Worm (Caenorhabditis elegans): Measurements from ENCODE around the gene srsx-31.

DNA sequence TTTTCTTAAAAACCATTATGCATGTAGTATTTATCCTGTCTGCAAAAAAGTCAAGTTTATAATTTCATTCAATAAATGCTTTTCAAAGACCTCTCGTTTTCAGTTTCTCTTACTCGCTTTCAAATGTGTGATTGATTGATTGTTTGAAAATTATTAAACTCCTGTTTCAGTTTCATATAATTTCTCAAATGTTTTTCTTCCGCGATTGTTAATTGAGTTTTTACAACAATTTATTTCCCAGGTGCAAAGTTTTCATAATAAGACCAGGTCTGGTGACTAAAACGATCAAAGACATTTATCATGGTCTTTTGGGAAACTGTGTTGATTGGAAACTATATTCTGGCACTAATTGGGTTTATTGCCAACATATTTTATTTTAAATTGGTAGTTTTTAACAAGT is 39.5 kb upstream of the srsx-31 start, which contains the start of gene T03F7.6:
- TF ChIP-seq unc-130 (tag; optimal IDR thresholded peaks at IDR 0.05), result no peak
- no peak for TF ChIP-seq vab-15 (tag; optimal IDR thresholded peaks at IDR 0.05)

Measured in whole organism, L1 larva.